Fruit fly (Drosophila melanogaster) whole organism, embryonic: ENCODE data around the gene Mtpalpha.

ENCODE experiments used
- Aef1 ChIP-seq: fragments of 200-800 bp; sonication (Bioruptor generic); IDR thresholded peaks from 3 replicates; pipeline ENCODE4 v1.3.6; 2022; ENCODE audit warnings: missing biosample characterization, missing genetic modification characterization
- B-H2 ChIP-seq: fragments of 200-800 bp; sonication (Bioruptor generic); optimal IDR thresholded peaks from 2 replicates; lab custom pipeline; 2018; ENCODE audit warnings: missing biosample characterization, mild to moderate bottlenecking, missing genetic modification characterization
- BtbVII ChIP-seq: fragments of 200-800 bp; sonication (Bioruptor generic); optimal IDR thresholded peaks from 3 replicates; lab custom pipeline; 2017; ENCODE audit warnings: missing biosample characterization, mild to moderate bottlenecking, missing genetic modification characterization
- CG10267 ChIP-seq: fragments of 200-800 bp; sonication (Bioruptor generic); optimal IDR thresholded peaks from 2 replicates; lab custom pipeline; 2018; ENCODE audit warnings: missing biosample characterization, mild to moderate bottlenecking, missing genetic modification characterization, moderate library complexity
- CG10366 ChIP-seq: fragments of 200-800 bp; sonication (Bioruptor generic); IDR thresholded peaks from 2 replicates; pipeline ENCODE4 v1.3.6; 2022; ENCODE audit warnings: missing biosample characterization, missing genetic modification characterization
- CG10462 ChIP-seq: fragments of 200-800 bp; sonication (Bioruptor generic); optimal IDR thresholded peaks from 2 replicates; lab custom pipeline; 2016; ENCODE audit warnings: missing biosample characterization, missing genetic modification characterization
- CG11247 ChIP-seq: fragments of 200-800 bp; sonication (Bioruptor generic); IDR thresholded peaks from 2 replicates; pipeline ENCODE4 v1.3.6; 2022; ENCODE audit warnings: missing biosample characterization, missing genetic modification characterization
- CG11696 ChIP-seq: fragments of 200-800 bp; sonication (Bioruptor generic); IDR thresholded peaks from 2 replicates; pipeline ENCODE4 v1.3.6; 2022; ENCODE audit warnings: missing biosample characterization, missing genetic modification characterization
- CG11723 ChIP-seq: fragments of 200-800 bp; sonication (Bioruptor generic); optimal IDR thresholded peaks from 2 replicates; lab custom pipeline; 2017; ENCODE audit warnings: missing biosample characterization, mild to moderate bottlenecking, missing genetic modification characterization
- CG12104 ChIP-seq: fragments of 200-800 bp; sonication (Bioruptor generic); optimal IDR thresholded peaks from 3 replicates; lab custom pipeline; 2016; ENCODE audit warnings: missing biosample characterization, missing genetic modification characterization
- CG13296 ChIP-seq: fragments of 200-800 bp; sonication (Bioruptor generic); optimal IDR thresholded peaks from 3 replicates; lab custom pipeline; 2018; ENCODE audit warnings: missing biosample characterization, mild to moderate bottlenecking, missing genetic modification characterization
- CG13424 ChIP-seq: fragments of 200-800 bp; sonication (Bioruptor generic); optimal IDR thresholded peaks from 2 replicates; lab custom pipeline; 2019; ENCODE audit warnings: missing biosample characterization, mild to moderate bottlenecking, missing genetic modification characterization, moderate library complexity
- CG13775 ChIP-seq: fragments of 200-800 bp; sonication (Bioruptor generic); optimal IDR thresholded peaks from 3 replicates; lab custom pipeline; 2017; ENCODE audit warnings: missing biosample characterization, mild to moderate bottlenecking, missing genetic modification characterization
- CG13894 ChIP-seq: fragments of 200-800 bp; sonication (Bioruptor generic); optimal IDR thresholded peaks from 3 replicates; lab custom pipeline; 2018; ENCODE audit warnings: missing biosample characterization, mild to moderate bottlenecking, missing genetic modification characterization, moderate library complexity
- CG15269 ChIP-seq: fragments of 200-800 bp; sonication (Bioruptor generic); optimal IDR thresholded peaks from 2 replicates; lab custom pipeline; 2018; ENCODE audit warnings: missing biosample characterization, mild to moderate bottlenecking, missing genetic modification characterization, moderate library complexity
- CG17328 ChIP-seq: fragments of 200-800 bp; sonication (Bioruptor generic); IDR thresholded peaks from 2 replicates; pipeline ENCODE4 v1.3.6; 2022; ENCODE audit warnings: missing biosample characterization, missing genetic modification characterization
- CG17568 ChIP-seq: fragments of 200-800 bp; sonication (Bioruptor generic); optimal IDR thresholded peaks from 2 replicates; lab custom pipeline; 2018; ENCODE audit warnings: missing biosample characterization, mild to moderate bottlenecking, missing genetic modification characterization, moderate library complexity
- CG1792 ChIP-seq: fragments of 200-800 bp; sonication (Bioruptor generic); optimal IDR thresholded peaks from 2 replicates; lab custom pipeline; 2016; ENCODE audit warnings: missing biosample characterization, missing genetic modification characterization
- CG18599 ChIP-seq: fragments of 200-800 bp; sonication (Bioruptor generic); optimal IDR thresholded peaks from 3 replicates; lab custom pipeline; 2017; ENCODE audit warnings: missing biosample characterization, missing genetic modification characterization, mild to moderate bottlenecking, moderate library complexity, missing genetic modification reagents
- CG18619 ChIP-seq: fragments of 200-800 bp; sonication (Bioruptor generic); optimal IDR thresholded peaks from 3 replicates; lab custom pipeline; 2017; ENCODE audit warnings: missing biosample characterization, mild to moderate bottlenecking, missing genetic modification characterization
- CG30020 ChIP-seq: fragments of 200-800 bp; optimal IDR thresholded peaks from 2 replicates; lab custom pipeline; 2019; ENCODE audit warnings: missing biosample characterization, mild to moderate bottlenecking, missing genetic modification characterization, moderate library complexity
- CG30431 ChIP-seq: fragments of 200-800 bp; sonication (Bioruptor generic); optimal IDR thresholded peaks from 2 replicates; lab custom pipeline; 2017; ENCODE audit warnings: missing biosample characterization, missing genetic modification characterization
- CG4404 ChIP-seq: fragments of 200-800 bp; sonication (Bioruptor generic); IDR thresholded peaks from 2 replicates; pipeline ENCODE4 v1.3.6; 2022; ENCODE audit warnings: missing biosample characterization, missing genetic modification characterization
- CG4424 ChIP-seq: fragments of 200-800 bp; sonication (Bioruptor generic); optimal IDR thresholded peaks from 3 replicates; lab custom pipeline; 2016; ENCODE audit warnings: missing biosample characterization, missing genetic modification characterization
- CG4854 ChIP-seq: fragments of 200-800 bp; sonication (Bioruptor generic); optimal IDR thresholded peaks from 2 replicates; lab custom pipeline; 2016; ENCODE audit warnings: missing biosample characterization, missing genetic modification characterization, inconsistent platforms
- CTCF ChIP-seq: fragments of 200-800 bp; sonication (Bioruptor generic); optimal IDR thresholded peaks from 2 replicates; lab custom pipeline; 2017; ENCODE audit warnings: missing biosample characterization, mild to moderate bottlenecking, missing genetic modification characterization, moderate library complexity
- Hmr ChIP-seq: fragments of 200-800 bp; sonication (Bioruptor generic); optimal IDR thresholded peaks from 3 replicates; lab custom pipeline; 2017; ENCODE audit warnings: mild to moderate bottlenecking, missing biosample characterization, missing genetic modification reagents, missing genetic modification characterization
- Meics ChIP-seq: fragments of 200-800 bp; sonication (Bioruptor generic); optimal IDR thresholded peaks from 2 replicates; lab custom pipeline; 2017; ENCODE audit warnings: missing biosample characterization, mild to moderate bottlenecking, missing genetic modification characterization
- Myb ChIP-seq: fragments of 200-800 bp; sonication (Bioruptor generic); optimal IDR thresholded peaks from 2 replicates; lab custom pipeline; 2016; ENCODE audit warnings: missing biosample characterization, missing genetic modification characterization
- Nf-YA ChIP-seq: fragments of 200-800 bp; sonication (Bioruptor generic); IDR thresholded peaks from 2 replicates; pipeline ENCODE4 v1.3.6; 2022; ENCODE audit warnings: missing biosample characterization, missing genetic modification characterization
- Nf-YB ChIP-seq: fragments of 200-800 bp; sonication (Bioruptor generic); optimal IDR thresholded peaks from 3 replicates; lab custom pipeline; 2019; ENCODE audit warnings: missing biosample characterization, mild to moderate bottlenecking, missing genetic modification characterization, moderate library complexity
- NfI ChIP-seq: fragments of 200-800 bp; sonication (Bioruptor generic); optimal IDR thresholded peaks from 3 replicates; lab custom pipeline; 2018; ENCODE audit warnings: missing biosample characterization, mild to moderate bottlenecking, missing genetic modification characterization, moderate library complexity
- Rx ChIP-seq: fragments of 200-800 bp; sonication (Bioruptor generic); IDR thresholded peaks from 2 replicates; pipeline ENCODE4 v1.3.6; 2022; ENCODE audit warnings: missing biosample characterization, missing genetic modification characterization
- Scr ChIP-seq: fragments of 200-800 bp; sonication (Bioruptor generic); IDR thresholded peaks from 2 replicates; pipeline ENCODE4 v1.3.6; 2022; ENCODE audit warnings: missing biosample characterization, missing genetic modification characterization; ENCODE audit not compliant: partially characterized antibody
- Spps ChIP-seq: fragments of 200-800 bp; sonication (Bioruptor generic); optimal IDR thresholded peaks from 2 replicates; lab custom pipeline; 2018; ENCODE audit warnings: missing biosample characterization, mild to moderate bottlenecking, missing genetic modification characterization
- Sry-β ChIP-seq: fragments of 200-800 bp; sonication (Bioruptor generic); optimal IDR thresholded peaks from 2 replicates; lab custom pipeline; 2018; ENCODE audit warnings: missing biosample characterization, mild to moderate bottlenecking, missing genetic modification characterization, moderate library complexity
- Xrp1 ChIP-seq: fragments of 200-800 bp; sonication (Bioruptor generic); IDR thresholded peaks from 2 replicates; pipeline ENCODE4 v1.3.6; 2022; ENCODE audit warnings: missing biosample characterization, missing genetic modification characterization
- ftz-f1 ChIP-seq: fragments of 200-800 bp; sonication (Bioruptor generic); optimal IDR thresholded peaks from 2 replicates; lab custom pipeline; 2016; ENCODE audit warnings: missing biosample characterization, missing genetic modification characterization
- gt ChIP-seq: fragments of 200-800 bp; sonication (Bioruptor generic); IDR thresholded peaks from 2 replicates; pipeline ENCODE4 v1.3.6; 2022; ENCODE audit warnings: missing biosample characterization, missing genetic modification characterization
- hkb ChIP-seq, 2 experiments: fragments of 200-800 bp in 1 of 2; fragments of >200 bp in 1 of 2; sonication (Bioruptor generic) in 1 of 2; IDR thresholded peaks in 1 of 2; optimal IDR thresholded peaks in 1 of 2; 2 replicates each; pipeline versions ENCODE4 v1.3.6 to Lab custom; 2017 to 2022; ENCODE audit warnings: missing biosample characterization in 1 of 2, missing genetic modification characterization in 1 of 2
- kay ChIP-seq: fragments of 200-800 bp; sonication (Bioruptor generic); optimal IDR thresholded peaks from 2 replicates; lab custom pipeline; 2016; ENCODE audit warnings: missing biosample characterization, missing genetic modification characterization
- mld ChIP-seq: fragments of 200-800 bp; sonication (Bioruptor generic); IDR thresholded peaks from 3 replicates; pipeline ENCODE4 v1.3.6; 2022; ENCODE audit warnings: missing biosample characterization, missing genetic modification characterization; ENCODE audit not compliant: partially characterized antibody
- odd ChIP-seq: fragments of 200-800 bp; sonication (Bioruptor generic); optimal IDR thresholded peaks from 2 replicates; lab custom pipeline; 2017; ENCODE audit warnings: missing biosample characterization, mild to moderate bottlenecking, missing genetic modification characterization
- pan ChIP-seq, 4 experiments: fragments of >200 bp in 3 of 4; fragments of 200-800 bp in 1 of 4; sonication (Bioruptor generic) in 1 of 4; optimal IDR thresholded peaks in 3 of 4; IDR thresholded peaks in 1 of 4; 2 replicates each; pipeline versions ENCODE4 v1.3.6 to Lab custom; 2017 to 2022; ENCODE audit warnings: missing biosample characterization in 2 of 4, missing genetic modification characterization in 2 of 4, mixed read lengths in 1 of 4
- pros ChIP-seq: fragments of 200-800 bp; sonication (Bioruptor generic); optimal IDR thresholded peaks from 3 replicates; lab custom pipeline; 2019; ENCODE audit warnings: missing biosample characterization, mild to moderate bottlenecking, missing genetic modification characterization, moderate library complexity
- so ChIP-seq: fragments of 200-800 bp; sonication (Bioruptor generic); IDR thresholded peaks from 3 replicates; pipeline ENCODE4 v1.3.6; 2022; ENCODE audit warnings: missing biosample characterization, missing genetic modification characterization
- tio ChIP-seq: fragments of 200-800 bp; sonication (Bioruptor generic); optimal IDR thresholded peaks from 2 replicates; lab custom pipeline; 2017; ENCODE audit warnings: missing biosample characterization, missing genetic modification characterization, inconsistent platforms
- unc-4 ChIP-seq: fragments of 200-800 bp; sonication (Bioruptor generic); IDR thresholded peaks from 2 replicates; pipeline ENCODE4 v1.3.6; 2022; ENCODE audit warnings: missing biosample characterization, missing genetic modification characterization; ENCODE audit not compliant: partially characterized antibody
- usp ChIP-seq: fragments of >200 bp; optimal IDR thresholded peaks from 2 replicates; lab custom pipeline; 2017; ENCODE audit warnings: missing biosample characterization, missing genetic modification characterization

Gene Mtpalpha

DNA sequence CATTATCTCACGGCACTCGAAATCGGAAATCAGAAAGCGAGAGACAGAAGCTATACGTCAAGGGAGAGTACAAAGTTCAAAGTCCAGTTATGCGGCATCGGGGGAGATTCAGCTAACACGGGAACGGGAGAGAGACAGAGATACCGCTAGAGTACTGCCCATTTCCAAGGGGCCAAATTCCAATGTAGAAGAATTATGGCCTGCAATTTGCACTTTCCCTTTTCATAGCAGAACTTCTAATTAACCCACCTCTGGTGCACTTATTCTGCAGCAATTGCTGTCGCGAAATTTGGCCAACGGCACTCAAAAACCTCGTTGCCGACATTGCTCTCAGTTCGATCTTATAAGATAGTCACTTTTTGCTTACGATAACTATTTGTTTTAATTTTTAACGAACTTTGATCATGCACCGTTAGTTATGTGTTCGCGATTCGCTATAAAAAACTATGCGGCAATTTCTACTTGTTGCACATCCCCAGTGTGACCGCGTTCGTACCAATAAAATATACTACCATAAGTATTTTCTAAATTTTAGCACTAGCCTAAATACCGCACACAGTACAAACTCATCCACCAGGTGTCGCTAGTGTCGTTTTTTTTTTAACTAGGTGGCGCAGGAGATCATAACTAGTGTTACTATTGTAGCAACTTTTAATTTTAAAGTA, at the start of gene Mtpalpha (continued):
- TF ChIP-seq odd (GFP tag; lab: Kevin White, UChicago) (no peak), CG15269 (tag; lab: Kevin White, UChicago) (peak; percentile 20), tio (no peak), CG11723 (no peak), CG17328 (GFP tag; lab: Robert Waterston, UW) (no peak), CG11247 (GFP tag; lab: Robert Waterston, UW) (peak; percentile 61), pros (GFP tag; lab: Kevin White, UChicago) (no peak), ftz-f1 (GFP tag; lab: Kevin White, UChicago) (no peak), usp (GFP tag; lab: Kevin White, UChicago) (no peak), CG13894 (tag; lab: Kevin White, UChicago) (peak; percentile 82), CG11696 (no peak), CG13424 (tag; lab: Kevin White, UChicago) (peak; percentile 48), BtbVII (GFP tag; lab: Kevin White, UChicago) (peak; percentile 23), Aef1 (no peak; the same call in 2 of the 3 replicates), CG4424 (GFP tag; lab: Kevin White, UChicago) (no peak), hkb (optimal IDR thresholded peaks at IDR 0.05; lab: Kevin White, UChicago) (no peak), hkb (GFP tag; IDR thresholded peaks at IDR 0.05; lab: Robert Waterston, UW) (no peak), CG4854 (no peak), CG12104 (GFP tag; lab: Kevin White, UChicago) (no peak), gt (GFP tag; lab: Robert Waterston, UW) (no peak), NfI (GFP tag; lab: Kevin White, UChicago) (peak; percentile 25), CG10267 (tag; lab: Kevin White, UChicago) (peak; percentile 67), Rx (GFP tag; lab: Robert Waterston, UW) (no peak), CG1792 (GFP tag; lab: Kevin White, UChicago) (no peak), CG17568 (no peak), CTCF (peak; percentile 99), CG18599 (no peak), CG10366 (GFP tag; lab: Robert Waterston, UW) (peak; percentile 32; the same call in 1 of the 2 replicates), CG4404 (GFP tag; lab: Robert Waterston, UW) (no peak; the same call in 1 of the 2 replicates), unc-4 (GFP tag; lab: Robert Waterston, UW) (0 out of 2 replicates have a peak, but pooled peaks have one; percentile 20), Nf-YA (GFP tag; lab: Robert Waterston, UW) (no peak), mld (GFP tag; lab: Robert Waterston, UW) (no peak), Sry-β (GFP tag; lab: Kevin White, UChicago) (no peak), Spps (tag; lab: Kevin White, UChicago) (no peak), Xrp1 (GFP tag; lab: Robert Waterston, UW) (no peak), Nf-YB (peak; percentile 31), so (GFP tag; lab: Robert Waterston, UW) (no peak), Meics (peak; percentile 49), CG10462 (GFP tag; lab: Kevin White, UChicago) (peak; percentile 34), Myb (GFP tag; lab: Kevin White, UChicago) (peak; percentile 56), CG30020 (tag; lab: Kevin White, UChicago) (no peak), CG30431 (GFP tag; lab: Kevin White, UChicago) (no peak), CG18619 (GFP tag; lab: Kevin White, UChicago) (no peak), CG13775 (GFP tag; lab: Kevin White, UChicago) (no peak), B-H2 (GFP tag; lab: Kevin White, UChicago) (peak; percentile 1), Hmr (GFP tag; lab: Kevin White, UChicago) (peak; percentile 74), pan (optimal IDR thresholded peaks at IDR 0.05; lab: Kevin White, UChicago) (no peak), pan (GFP tag; optimal IDR thresholded peaks at IDR 0.05 in 1 of 2, IDR thresholded peaks at IDR 0.05 in 1 of 2) (peak in 1 of 2 experiments; percentile 18), CG13296 (peak; percentile 40), Scr (GFP tag; lab: Robert Waterston, UW) (no peak), kay (GFP tag; lab: Kevin White, UChicago) (no peak)
